Fruit fly (Drosophila melanogaster) whole organism, embryonic: Measurements from ENCODE around the gene CG34134.

Source experiments
- ATbp ChIP-seq: fragments of 200-800 bp; sonication (Bioruptor generic); optimal IDR thresholded peaks from 2 replicates; lab custom pipeline; 2017; ENCODE audit warnings: missing biosample characterization, mild to moderate bottlenecking, missing genetic modification characterization, missing genetic modification reagents
- Atf6 ChIP-seq: fragments of 200-800 bp; sonication (Bioruptor generic); IDR thresholded peaks from 2 replicates; pipeline ENCODE4 v1.3.6; 2022; ENCODE audit warnings: missing biosample characterization, missing genetic modification characterization
- B-H2 ChIP-seq: fragments of 200-800 bp; sonication (Bioruptor generic); optimal IDR thresholded peaks from 2 replicates; lab custom pipeline; 2018; ENCODE audit warnings: missing biosample characterization, mild to moderate bottlenecking, missing genetic modification characterization
- Bgb ChIP-seq: fragments of 200-800 bp; sonication (Bioruptor generic); IDR thresholded peaks from 2 replicates; pipeline ENCODE4 v1.3.6; 2022; ENCODE audit warnings: missing biosample characterization, missing genetic modification characterization; ENCODE audit not compliant: partially characterized antibody
- CG1024 ChIP-seq: fragments of 200-800 bp; sonication (Bioruptor generic); IDR thresholded peaks from 2 replicates; pipeline ENCODE4 v1.3.6; 2022; ENCODE audit warnings: missing biosample characterization, missing genetic modification characterization
- CG10267 ChIP-seq: fragments of 200-800 bp; sonication (Bioruptor generic); optimal IDR thresholded peaks from 2 replicates; lab custom pipeline; 2018; ENCODE audit warnings: missing biosample characterization, mild to moderate bottlenecking, missing genetic modification characterization, moderate library complexity
- CG11085 ChIP-seq: fragments of 200-800 bp; sonication (Bioruptor generic); IDR thresholded peaks from 2 replicates; pipeline ENCODE4 v1.3.6; 2022; ENCODE audit warnings: missing biosample characterization, missing genetic modification characterization
- CG14667 ChIP-seq: fragments of 200-800 bp; sonication (Bioruptor generic); IDR thresholded peaks from 2 replicates; pipeline ENCODE4 v1.3.6; 2022; ENCODE audit warnings: missing biosample characterization, missing genetic modification characterization
- CG16813 ChIP-seq: fragments of 200-800 bp; sonication (Bioruptor generic); IDR thresholded peaks from 3 replicates; pipeline ENCODE4 v1.3.6; 2022; ENCODE audit warnings: missing biosample characterization, missing genetic modification characterization; ENCODE audit not compliant: partially characterized antibody
- CG17802 ChIP-seq: fragments of 200-800 bp; sonication (Bioruptor generic); optimal IDR thresholded peaks from 2 replicates; lab custom pipeline; 2018; ENCODE audit warnings: missing biosample characterization, mild to moderate bottlenecking, missing genetic modification characterization, moderate library complexity
- CG2116 ChIP-seq: fragments of 200-800 bp; sonication (Bioruptor generic); optimal IDR thresholded peaks from 3 replicates; lab custom pipeline; 2018; ENCODE audit warnings: missing biosample characterization, mild to moderate bottlenecking, missing genetic modification characterization
- CG2120 ChIP-seq: fragments of 200-800 bp; sonication (Bioruptor generic); optimal IDR thresholded peaks from 3 replicates; lab custom pipeline; 2016; ENCODE audit warnings: missing biosample characterization, missing genetic modification characterization
- CG2202 ChIP-seq: fragments of 200-800 bp; sonication (Bioruptor generic); optimal IDR thresholded peaks from 2 replicates; lab custom pipeline; 2018; ENCODE audit warnings: missing biosample characterization, mild to moderate bottlenecking, missing genetic modification characterization
- CG30403 ChIP-seq: fragments of 200-800 bp; sonication (Bioruptor generic); optimal IDR thresholded peaks from 3 replicates; lab custom pipeline; 2016; ENCODE audit warnings: missing biosample characterization, missing genetic modification characterization
- CG31365 ChIP-seq: fragments of 200-800 bp; sonication (Bioruptor generic); optimal IDR thresholded peaks from 2 replicates; lab custom pipeline; 2018; ENCODE audit warnings: missing biosample characterization, mild to moderate bottlenecking, missing genetic modification characterization
- CG3407 ChIP-seq: fragments of 200-800 bp; sonication (Bioruptor generic); optimal IDR thresholded peaks from 2 replicates; lab custom pipeline; 2018; ENCODE audit warnings: missing biosample characterization, mild to moderate bottlenecking, missing genetic modification characterization
- CG4424 ChIP-seq: fragments of 200-800 bp; sonication (Bioruptor generic); optimal IDR thresholded peaks from 3 replicates; lab custom pipeline; 2016; ENCODE audit warnings: missing biosample characterization, missing genetic modification characterization
- CG4854 ChIP-seq: fragments of 200-800 bp; sonication (Bioruptor generic); optimal IDR thresholded peaks from 2 replicates; lab custom pipeline; 2016; ENCODE audit warnings: missing biosample characterization, missing genetic modification characterization, inconsistent platforms
- CG6254 ChIP-seq: fragments of 200-800 bp; sonication (Bioruptor generic); optimal IDR thresholded peaks from 3 replicates; lab custom pipeline; 2017; ENCODE audit warnings: mild to moderate bottlenecking, missing biosample characterization, missing genetic modification reagents, missing genetic modification characterization
- CG9215 ChIP-seq: fragments of 200-800 bp; sonication (Bioruptor generic); IDR thresholded peaks from 2 replicates; pipeline ENCODE4 v1.3.6; 2022; ENCODE audit warnings: missing biosample characterization, missing genetic modification characterization
- CG9817 ChIP-seq: fragments of 200-800 bp; sonication (Bioruptor generic); optimal IDR thresholded peaks from 2 replicates; lab custom pipeline; 2018; ENCODE audit warnings: missing biosample characterization, mild to moderate bottlenecking, missing genetic modification characterization, moderate library complexity
- Dad ChIP-seq: fragments of 200-800 bp; sonication (Bioruptor generic); optimal IDR thresholded peaks from 3 replicates; lab custom pipeline; 2016; ENCODE audit warnings: missing biosample characterization, missing genetic modification characterization
- Dll ChIP-seq: fragments of 200-800 bp; sonication (Bioruptor generic); IDR thresholded peaks from 4 replicates; pipeline ENCODE4 v1.3.6; 2022; ENCODE audit warnings: missing biosample characterization, missing genetic modification characterization; ENCODE audit not compliant: partially characterized antibody
- Drgx ChIP-seq: fragments of 200-800 bp; sonication (Bioruptor generic); IDR thresholded peaks from 2 replicates; pipeline ENCODE4 v1.3.6; 2022; ENCODE audit warnings: missing biosample characterization, missing genetic modification characterization
- Eip74EF ChIP-seq, 2 experiments: fragments of 200-800 bp in 1 of 2; fragments of >200 bp in 1 of 2; sonication (Bioruptor generic) in 1 of 2; optimal IDR thresholded peaks; 2 replicates each; lab custom pipeline; 2017 to 2019; ENCODE audit warnings: missing biosample characterization in 2 of 2, missing genetic modification characterization in 2 of 2, mild to moderate bottlenecking in 1 of 2, moderate library complexity in 1 of 2
- Fer2 ChIP-seq: fragments of 200-800 bp; sonication (Bioruptor generic); optimal IDR thresholded peaks from 2 replicates; lab custom pipeline; 2018; ENCODE audit warnings: missing biosample characterization, mild to moderate bottlenecking, missing genetic modification characterization, moderate library complexity
- Mrtf ChIP-seq: fragments of 200-800 bp; sonication (Bioruptor generic); IDR thresholded peaks from 3 replicates; pipeline ENCODE4 v1.3.6; 2022; ENCODE audit warnings: missing biosample characterization, missing genetic modification characterization
- Oaz ChIP-seq: fragments of 200-800 bp; sonication (Bioruptor generic); IDR thresholded peaks from 2 replicates; pipeline ENCODE4 v1.3.6; 2022; ENCODE audit warnings: missing biosample characterization, missing genetic modification characterization
- Spps ChIP-seq: fragments of 200-800 bp; sonication (Bioruptor generic); optimal IDR thresholded peaks from 2 replicates; lab custom pipeline; 2018; ENCODE audit warnings: missing biosample characterization, mild to moderate bottlenecking, missing genetic modification characterization
- Stat92E ChIP-seq, 3 experiments: fragments of >200 bp in 2 of 3; fragments of 200-800 bp in 1 of 3; sonication (Bioruptor generic) in 1 of 3; optimal IDR thresholded peaks; 2 replicates each; lab custom pipeline; 2017 to 2019; ENCODE audit warnings: missing biosample characterization in 3 of 3, missing genetic modification characterization in 3 of 3, mild to moderate bottlenecking in 1 of 3, moderate library complexity in 1 of 3
- Taf1 ChIP-seq: fragments of 200-800 bp; sonication (Bioruptor generic); IDR thresholded peaks from 2 replicates; pipeline ENCODE4 v1.3.6; 2022; ENCODE audit warnings: missing biosample characterization, missing genetic modification characterization
- Xbp1 ChIP-seq: fragments of 200-800 bp; sonication (Bioruptor generic); optimal IDR thresholded peaks from 3 replicates; lab custom pipeline; 2016; ENCODE audit warnings: missing biosample characterization, mild to moderate bottlenecking, missing genetic modification characterization
- al ChIP-seq: fragments of 200-800 bp; sonication (Bioruptor generic); IDR thresholded peaks from 2 replicates; pipeline ENCODE4 v1.3.6; 2022; ENCODE audit warnings: missing biosample characterization, missing genetic modification characterization
- ato ChIP-seq: fragments of 200-800 bp; sonication (Bioruptor generic); IDR thresholded peaks from 2 replicates; pipeline ENCODE4 v1.3.6; 2022; ENCODE audit warnings: missing biosample characterization, missing genetic modification characterization; ENCODE audit not compliant: partially characterized antibody
- bab2 ChIP-seq: fragments of 200-800 bp; sonication (Bioruptor generic); optimal IDR thresholded peaks from 2 replicates; lab custom pipeline; 2016; ENCODE audit warnings: missing biosample characterization, missing genetic modification characterization
- bbx ChIP-seq: fragments of 200-800 bp; sonication (Bioruptor generic); IDR thresholded peaks from 2 replicates; pipeline ENCODE4 v1.3.6; 2022; ENCODE audit warnings: missing biosample characterization, missing genetic modification characterization; ENCODE audit not compliant: partially characterized antibody
- cato ChIP-seq: fragments of 200-800 bp; sonication (Bioruptor generic); optimal IDR thresholded peaks from 2 replicates; lab custom pipeline; 2016; ENCODE audit warnings: missing biosample characterization, missing genetic modification characterization, borderline replicate concordance
- fd102C ChIP-seq: fragments of 200-800 bp; sonication (Bioruptor generic); optimal IDR thresholded peaks from 2 replicates; lab custom pipeline; 2018; ENCODE audit warnings: missing biosample characterization, mild to moderate bottlenecking, missing genetic modification characterization, moderate library complexity
- hkb ChIP-seq, 2 experiments: fragments of 200-800 bp in 1 of 2; fragments of >200 bp in 1 of 2; sonication (Bioruptor generic) in 1 of 2; IDR thresholded peaks in 1 of 2; optimal IDR thresholded peaks in 1 of 2; 2 replicates each; pipeline versions ENCODE4 v1.3.6 to Lab custom; 2017 to 2022; ENCODE audit warnings: missing biosample characterization in 1 of 2, missing genetic modification characterization in 1 of 2
- hth ChIP-seq: fragments of >200 bp; optimal IDR thresholded peaks from 2 replicates; lab custom pipeline; 2017; ENCODE audit warnings: inconsistent platforms
- jumu ChIP-seq: fragments of 200-800 bp; sonication (Bioruptor generic); optimal IDR thresholded peaks from 3 replicates; lab custom pipeline; 2016; ENCODE audit warnings: missing biosample characterization, missing genetic modification characterization
- klu ChIP-seq: fragments of 200-800 bp; sonication (Bioruptor generic); IDR thresholded peaks from 2 replicates; pipeline ENCODE4 v1.3.6; 2022; ENCODE audit warnings: missing biosample characterization, missing genetic modification characterization
- pnt ChIP-seq: fragments of 200-800 bp; sonication (Bioruptor generic); optimal IDR thresholded peaks from 3 replicates; lab custom pipeline; 2016; ENCODE audit warnings: missing biosample characterization, missing genetic modification characterization
- run ChIP-seq: fragments of 200-800 bp; sonication (Bioruptor generic); optimal IDR thresholded peaks from 3 replicates; lab custom pipeline; 2018; ENCODE audit warnings: missing biosample characterization, mild to moderate bottlenecking, missing genetic modification characterization
- sd ChIP-seq: fragments of 200-800 bp; sonication (Bioruptor generic); optimal IDR thresholded peaks from 3 replicates; lab custom pipeline; 2018; ENCODE audit warnings: missing biosample characterization, mild to moderate bottlenecking, missing genetic modification characterization, moderate library complexity
- sr ChIP-seq: fragments of 200-800 bp; sonication (Bioruptor generic); IDR thresholded peaks from 3 replicates; pipeline ENCODE4 v1.3.6; 2022; ENCODE audit warnings: missing biosample characterization, missing genetic modification characterization
- vnd ChIP-seq: fragments of 200-800 bp; sonication (Bioruptor generic); IDR thresholded peaks from 3 replicates; pipeline ENCODE4 v1.3.6; 2022; ENCODE audit warnings: missing biosample characterization, missing genetic modification characterization; ENCODE audit not compliant: partially characterized antibody
- wdn ChIP-seq: fragments of 200-800 bp; sonication (Bioruptor generic); IDR thresholded peaks from 2 replicates; pipeline ENCODE4 v1.3.6; 2022; ENCODE audit warnings: missing biosample characterization, missing genetic modification characterization

Gene CG34134

DNA sequence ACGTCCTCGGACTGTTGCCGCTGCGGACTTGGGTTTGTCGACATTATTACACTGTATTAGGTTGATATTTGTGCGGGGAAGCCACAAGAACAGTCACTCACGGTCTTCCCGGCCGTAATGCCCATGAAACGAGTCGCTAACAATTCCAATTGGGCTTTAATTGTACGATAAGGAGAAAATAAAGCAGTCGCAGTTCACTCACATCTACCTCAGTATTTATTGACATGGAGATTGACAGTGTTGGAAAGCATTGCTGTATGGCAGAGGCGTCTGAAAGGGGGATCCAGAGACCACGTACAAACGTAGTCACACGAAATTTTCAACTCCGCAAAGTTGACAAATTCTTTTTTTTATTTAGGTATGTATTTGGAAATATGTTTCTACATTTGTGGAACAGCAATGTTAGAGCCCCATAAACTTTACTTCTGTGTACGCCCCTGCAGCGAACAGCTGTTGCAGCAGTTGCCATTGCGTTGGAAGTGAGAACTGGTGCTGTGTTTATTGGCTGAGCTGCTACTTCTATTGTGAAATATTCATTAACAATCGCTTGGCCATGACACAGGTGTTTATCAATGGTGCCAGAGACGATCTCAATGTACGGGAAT lies 22.2 kb upstream of the CG34134 start, which contains the start of the genes CG8372 and CG8360 (continued):
- TF ChIP-seq jumu (GFP tag; lab: Kevin White, UChicago) (peak; percentile 99), sd (peak; percentile 94), hkb (optimal IDR thresholded peaks at IDR 0.05; lab: Kevin White, UChicago) (no peak), hkb (GFP tag; IDR thresholded peaks at IDR 0.05; lab: Robert Waterston, UW) (peak; percentile 99), CG14667 (GFP tag; lab: Robert Waterston, UW) (peak; percentile 99), wdn (GFP tag; lab: Robert Waterston, UW) (peak; percentile 97), Drgx (GFP tag; lab: Robert Waterston, UW) (peak; percentile 99), ato (GFP tag; lab: Robert Waterston, UW) (peak; percentile 44; the same call in 1 of the 2 replicates), run (tag; lab: Kevin White, UChicago) (peak; percentile 96), vnd (GFP tag; lab: Robert Waterston, UW) (no peak), CG11085 (peak; percentile 98), al (GFP tag; lab: Robert Waterston, UW) (peak; percentile 98), Atf6 (GFP tag; lab: Robert Waterston, UW) (peak; percentile 99), Taf1 (GFP tag; lab: Robert Waterston, UW) (peak; percentile 98), CG17802 (tag; lab: Kevin White, UChicago) (peak; percentile 92), Dad (GFP tag; lab: Kevin White, UChicago) (peak; percentile 99), CG6254 (GFP tag; lab: Kevin White, UChicago) (peak; percentile 96), pnt (GFP tag; lab: Kevin White, UChicago) (peak; percentile 99), Mrtf (GFP tag; lab: Robert Waterston, UW) (peak; percentile 99), CG4424 (GFP tag; lab: Kevin White, UChicago) (peak; percentile 99), CG2116 (GFP tag; lab: Kevin White, UChicago) (peak; percentile 91), Xbp1 (GFP tag; lab: Kevin White, UChicago) (peak; percentile 100), bbx (GFP tag; lab: Robert Waterston, UW) (no peak), Stat92E (GFP tag; optimal IDR thresholded peaks at IDR 0.05; lab: Kevin White, UChicago) (peak in 1 of 3 experiments; percentile 91), CG30403 (GFP tag; lab: Kevin White, UChicago) (peak; percentile 99), CG3407 (peak; percentile 97), CG9817 (tag; lab: Kevin White, UChicago) (peak; percentile 98), CG16813 (GFP tag; lab: Robert Waterston, UW) (no peak), CG1024 (peak; percentile 97), bab2 (peak; percentile 99), Bgb (GFP tag; lab: Robert Waterston, UW) (peak; percentile 33; the same call in 1 of the 2 replicates), Oaz (GFP tag; lab: Robert Waterston, UW) (peak; percentile 98), B-H2 (peak; percentile 98), sr (GFP tag; lab: Robert Waterston, UW) (peak; percentile 97), CG4854 (peak; percentile 98), klu (GFP tag; lab: Robert Waterston, UW) (peak; percentile 98), CG10267 (tag; lab: Kevin White, UChicago) (peak; percentile 100), CG9215 (peak; percentile 97), fd102C (peak; percentile 90), cato (GFP tag; lab: Kevin White, UChicago) (peak; percentile 98), Dll (peak; percentile 74), CG2120 (GFP tag; lab: Kevin White, UChicago) (peak; percentile 99), Eip74EF (GFP tag; optimal IDR thresholded peaks at IDR 0.05; lab: Kevin White, UChicago) (peak in 1 of 2 experiments; percentile 96), Fer2 (tag; lab: Kevin White, UChicago) (peak; percentile 96), ATbp (GFP tag; lab: Kevin White, UChicago) (peak; percentile 98), hth (lab: Kevin White, UChicago) (no peak), CG2202 (tag; lab: Kevin White, UChicago) (peak; percentile 98), Spps (peak; percentile 97), CG31365 (tag; lab: Kevin White, UChicago) (peak; percentile 92)
